Fruit fly (Drosophila melanogaster): ENCODE measurements around the gene CG12003.
A peak's percentile ranks its signal among the peaks of the same experiment; 100 is the strongest.

CG12003 gene

DNA sequence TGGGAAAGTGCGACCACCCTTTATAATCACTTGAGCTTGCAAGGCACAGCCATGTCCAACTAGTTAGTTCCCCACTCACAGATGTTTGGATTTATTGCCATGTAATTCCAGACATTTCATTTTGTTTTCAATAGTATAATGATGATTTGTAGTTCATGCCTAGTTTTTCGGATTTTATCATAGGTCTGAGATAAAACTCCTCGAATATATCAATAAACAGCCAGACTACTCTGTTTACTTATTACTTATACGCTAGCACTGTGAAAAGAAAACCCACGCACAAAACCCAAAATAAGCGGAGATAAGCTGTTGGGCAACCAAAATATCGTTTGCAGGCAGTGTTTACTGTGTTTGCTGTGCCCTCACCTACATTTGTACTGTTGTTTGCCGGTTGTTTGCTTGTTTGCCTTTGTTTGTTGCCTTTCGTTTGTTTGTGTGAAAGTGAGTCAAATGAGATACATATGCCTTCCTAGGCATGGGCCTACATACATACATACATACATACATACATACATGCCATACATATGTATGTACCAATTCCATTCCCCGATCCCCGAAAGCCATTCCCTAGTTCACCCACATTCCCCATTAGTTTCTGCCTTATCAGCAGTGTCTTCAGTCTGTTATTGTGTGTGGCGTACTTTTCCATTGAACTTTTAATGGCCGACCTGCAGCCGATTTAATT is 14.1 kb downstream of the CG12003 start (continued):
- TF ChIP-seq Abd-B (GFP tag; optimal IDR thresholded peaks at IDR 0.05), result no peak
- TF ChIP-seq CG12155 (GFP tag; optimal IDR thresholded peaks at IDR 0.05), result peak; percentile 14
- peak; percentile 89 for TF ChIP-seq CG10431 (GFP tag; optimal IDR thresholded peaks at IDR 0.05)
- no peak for TF ChIP-seq al (GFP tag; IDR thresholded peaks at IDR 0.05)
- TF ChIP-seq Tbp (GFP tag; optimal IDR thresholded peaks at IDR 0.05), result no peak
- TF ChIP-seq lov (optimal IDR thresholded peaks at IDR 0.05), result no peak
- TF ChIP-seq lov (GFP tag; IDR thresholded peaks at IDR 0.05), result peak; percentile 86; the same call in 2 of the 3 replicates
- TF ChIP-seq CG31365 (tag; optimal IDR thresholded peaks at IDR 0.05), result peak; percentile 62
- peak; percentile 38; the same call in 1 of the 2 replicates for TF ChIP-seq wdn (GFP tag; IDR thresholded peaks at IDR 0.05)
- peak; percentile 68 for TF ChIP-seq onecut (GFP tag; IDR thresholded peaks at IDR 0.05)
- no peak for TF ChIP-seq CG2129 (GFP tag; IDR thresholded peaks at IDR 0.05; ENCODE audit: partially characterized antibody)
- no peak; the same call in 2 of the 3 replicates for TF ChIP-seq gce (GFP tag; IDR thresholded peaks at IDR 0.05)
- peak; percentile 91 for TF ChIP-seq ac (GFP tag; optimal IDR thresholded peaks at IDR 0.05)
- peak; percentile 92 for TF ChIP-seq Asciz (GFP tag; optimal IDR thresholded peaks at IDR 0.05)
- no peak for TF ChIP-seq cad (GFP tag; optimal IDR thresholded peaks at IDR 0.05)
- peak; percentile 65 for TF ChIP-seq row (GFP tag; IDR thresholded peaks at IDR 0.05)
- TF ChIP-seq Atf6 (GFP tag; IDR thresholded peaks at IDR 0.05), result peak; percentile 51; the same call in 1 of the 2 replicates
- peak; percentile 70; the same call in 1 of the 2 replicates for TF ChIP-seq CG17328 (GFP tag; IDR thresholded peaks at IDR 0.05)
- peak; percentile 93 for TF ChIP-seq oc (tag; optimal IDR thresholded peaks at IDR 0.05)
- no peak for TF ChIP-seq Dip2 (GFP tag; IDR thresholded peaks at IDR 0.05)
- no peak for TF ChIP-seq Fer2 (tag; optimal IDR thresholded peaks at IDR 0.05)
- no peak for TF ChIP-seq aop (GFP tag; IDR thresholded peaks at IDR 0.05)
- no peak for TF ChIP-seq Gsc (GFP tag; IDR thresholded peaks at IDR 0.05)
- no peak for TF ChIP-seq CG34422 (GFP tag; IDR thresholded peaks at IDR 0.05)
- TF ChIP-seq CG7357 (GFP tag; IDR thresholded peaks at IDR 0.05), result no peak
- TF ChIP-seq jigr1 (GFP tag; IDR thresholded peaks at IDR 0.05), result 0 out of 3 replicates have a peak, but pooled peaks have one; percentile 30
- TF ChIP-seq HmgD (GFP tag; optimal IDR thresholded peaks at IDR 0.05), result no peak
- TF ChIP-seq Xbp1 (GFP tag; optimal IDR thresholded peaks at IDR 0.05), result peak; percentile 40
- peak; percentile 48 for TF ChIP-seq pros (GFP tag; optimal IDR thresholded peaks at IDR 0.05)
- peak; percentile 85 for TF ChIP-seq CG9727 (GFP tag; optimal IDR thresholded peaks at IDR 0.05)
- TF ChIP-seq CG6689 (GFP tag; IDR thresholded peaks at IDR 0.05), result peak; percentile 61
- peak; percentile 44 for TF ChIP-seq wor (GFP tag; IDR thresholded peaks at IDR 0.05)
- TF ChIP-seq CG32767 (GFP tag; IDR thresholded peaks at IDR 0.05), result no peak
- TF ChIP-seq Sry-δ (GFP tag; optimal IDR thresholded peaks at IDR 0.05), result peak; percentile 7
- peak; percentile 66 for TF ChIP-seq NC2α (GFP tag; optimal IDR thresholded peaks at IDR 0.05)
- TF ChIP-seq CG13123 (GFP tag; optimal IDR thresholded peaks at IDR 0.05), result peak; percentile 46
- TF ChIP-seq CG1024 (GFP tag; IDR thresholded peaks at IDR 0.05), result peak; percentile 45
- peak; percentile 59 for TF ChIP-seq CG30431 (GFP tag; optimal IDR thresholded peaks at IDR 0.05)
- peak; percentile 60 for TF ChIP-seq unpg (GFP tag; optimal IDR thresholded peaks at IDR 0.05)
- TF ChIP-seq dati (GFP tag; IDR thresholded peaks at IDR 0.05), result no peak
- peak; percentile 26 for TF ChIP-seq her (GFP tag; optimal IDR thresholded peaks at IDR 0.05)
- no peak for TF ChIP-seq mld (GFP tag; IDR thresholded peaks at IDR 0.05; ENCODE audit: partially characterized antibody)
- TF ChIP-seq ERR (GFP tag; optimal IDR thresholded peaks at IDR 0.05), result no peak
- TF ChIP-seq pan (optimal IDR thresholded peaks at IDR 0.05), result no peak
- peak in 1 of 2 experiments; percentile 41 for TF ChIP-seq pan (GFP tag; optimal IDR thresholded peaks at IDR 0.05 in 1 of 2, IDR thresholded peaks at IDR 0.05 in 1 of 2)
- peak; percentile 39 for TF ChIP-seq CG9797 (GFP tag; optimal IDR thresholded peaks at IDR 0.05)
- TF ChIP-seq CG6272 (GFP tag; IDR thresholded peaks at IDR 0.05), result 0 out of 2 replicates have a peak, but pooled peaks have one; percentile 11
- TF ChIP-seq Oli (tag; optimal IDR thresholded peaks at IDR 0.05), result peak; percentile 64
- TF ChIP-seq CG17361 (GFP tag; IDR thresholded peaks at IDR 0.05), result peak; percentile 65; the same call in 2 of the 3 replicates
- peak; percentile 18 for TF ChIP-seq Hr3 (GFP tag; optimal IDR thresholded peaks at IDR 0.05)
- TF ChIP-seq dpn (GFP tag; optimal IDR thresholded peaks at IDR 0.05), result peak; percentile 50 to 54

Data from whole organism, embryonic.